Worm (Caenorhabditis elegans): Measurements from ENCODE around the gene osm-5.

The osm-5 gene

DNA sequence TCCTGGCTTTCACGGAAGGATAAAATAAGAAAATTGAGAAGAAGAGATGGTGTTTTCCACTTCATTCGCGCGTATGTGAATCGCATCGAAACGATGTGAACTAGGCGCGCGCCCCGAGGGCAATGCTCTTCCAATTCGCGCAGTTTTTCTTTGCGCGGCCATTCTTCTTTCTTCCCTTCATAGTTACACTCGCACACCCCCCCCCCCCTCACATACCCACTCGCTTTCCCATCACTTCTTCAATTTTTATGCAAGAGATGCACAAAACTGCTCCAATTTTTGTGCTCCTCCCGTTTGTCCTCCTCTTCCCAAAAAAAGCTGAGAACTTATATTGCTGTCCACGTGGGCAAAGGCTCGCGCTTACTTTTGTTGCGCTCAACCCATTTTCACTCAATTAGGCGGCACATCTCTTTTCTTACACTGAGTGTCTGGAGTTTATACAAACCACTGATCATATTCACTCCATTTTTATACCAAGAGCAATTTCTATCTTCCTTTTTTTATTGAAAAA, 30.5 kb upstream of the osm-5 start:
- TF ChIP-seq tbx-11 (GFP tag; IDR thresholded peaks at IDR 0.05) (no peak), ets-7 (tag; optimal IDR thresholded peaks at IDR 0.05) (no peak), B0310.2 (tag; optimal IDR thresholded peaks at IDR 0.05) (no peak), sea-1 (GFP tag; conservative IDR thresholded peaks at IDR 0.05) (no peak), ceh-13 (GFP tag; optimal IDR thresholded peaks at IDR 0.05) (no peak), F13C5.2 (tag; optimal IDR thresholded peaks at IDR 0.05) (no peak), flt-1 (GFP tag; IDR thresholded peaks at IDR 0.05) (no peak), tra-4 (tag; optimal IDR thresholded peaks at IDR 0.05) (no peak), ceh-36 (tag; optimal IDR thresholded peaks at IDR 0.05) (no peak), aly-1 (tag; optimal IDR thresholded peaks at IDR 0.05) (no peak), hmg-4 (GFP tag; optimal IDR thresholded peaks at IDR 0.05) (no peak), ama-1 (optimal IDR thresholded peaks at IDR 0.05) (no peak), tbx-37 (GFP tag; conservative IDR thresholded peaks at IDR 0.05) (no peak)

DNA sequence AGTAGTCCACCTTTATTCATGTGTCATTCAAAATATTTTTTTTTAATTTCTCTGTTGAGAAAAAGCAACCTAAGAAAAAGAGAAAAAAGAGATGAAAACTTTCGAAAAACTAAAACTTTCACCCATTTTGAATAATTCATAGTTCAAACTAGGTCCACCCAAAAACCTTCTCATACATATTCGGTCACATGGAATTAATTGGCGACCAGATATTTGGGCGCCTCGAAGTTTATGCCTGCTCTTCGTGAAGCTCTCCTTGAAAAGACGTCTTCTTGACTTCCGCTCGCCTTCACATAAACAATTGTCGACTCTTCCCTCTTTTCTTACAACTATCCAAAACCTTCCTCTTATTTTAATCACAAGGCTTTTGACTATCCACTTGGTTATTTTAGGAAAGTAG, 28.4 kb upstream of the osm-5 start:
- TF ChIP-seq F13C5.2 (tag; optimal IDR thresholded peaks at IDR 0.05): no peak
- TF ChIP-seq scrt-1 (GFP tag; IDR thresholded peaks at IDR 0.05): no peak
- no peak for TF ChIP-seq ets-7 (tag; optimal IDR thresholded peaks at IDR 0.05)
- no peak for TF ChIP-seq pes-1 (GFP tag; IDR thresholded peaks at IDR 0.05)

DNA sequence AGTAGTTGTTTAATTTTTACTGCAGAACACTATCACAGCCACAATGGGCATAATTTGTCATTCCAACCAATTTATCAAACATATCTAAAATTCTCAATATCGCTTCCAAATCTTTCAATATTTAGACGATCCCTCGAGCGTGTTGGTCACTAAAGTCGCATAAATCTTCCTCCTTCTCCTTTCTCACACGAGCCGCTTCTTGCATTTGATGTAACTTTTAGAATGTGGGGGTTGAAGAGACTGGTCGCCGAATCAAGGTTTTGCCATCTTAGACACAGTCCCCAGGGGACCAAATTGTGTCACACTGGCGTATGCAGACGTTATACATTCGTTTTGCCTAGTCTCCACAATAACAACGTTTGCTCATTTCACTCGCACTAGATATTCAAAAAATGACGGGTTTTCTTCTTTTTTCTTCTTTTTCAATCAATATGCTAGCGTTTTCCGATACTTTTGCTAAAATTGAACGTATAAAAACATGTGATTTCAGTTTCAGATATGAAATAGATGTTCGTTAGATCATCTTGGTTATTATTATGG, 26.5 kb upstream of the osm-5 start, which contains the start of gene gbb-1:
Gene gbb-1, plus strand, starts transcription at position 490 of the 540 bp plus-strand sequence.
- TF ChIP-seq tra-4 (tag; optimal IDR thresholded peaks at IDR 0.05) (no peak), hmbx-1 (tag; optimal IDR thresholded peaks at IDR 0.05) (no peak), ceh-36 (tag; optimal IDR thresholded peaks at IDR 0.05) (no peak), hnd-1 (tag; optimal IDR thresholded peaks at IDR 0.05) (no peak), aly-1 (tag; optimal IDR thresholded peaks at IDR 0.05) (no peak), scrt-1 (GFP tag; IDR thresholded peaks at IDR 0.05) (no peak), tbx-11 (GFP tag; IDR thresholded peaks at IDR 0.05) (no peak)

ce11 chrX:2960703-2961102, 23.4 kb upstream of the osm-5 start:
- TF ChIP-seq hmg-4 (GFP tag; optimal IDR thresholded peaks at IDR 0.05): no peak
- no peak for TF ChIP-seq aly-1 (tag; optimal IDR thresholded peaks at IDR 0.05)
- TF ChIP-seq hmbx-1 (tag; optimal IDR thresholded peaks at IDR 0.05): no peak
- TF ChIP-seq hnd-1 (tag; optimal IDR thresholded peaks at IDR 0.05): no peak
- TF ChIP-seq tbx-37 (GFP tag; conservative IDR thresholded peaks at IDR 0.05): no peak
- no peak for TF ChIP-seq ceh-36 (tag; optimal IDR thresholded peaks at IDR 0.05)
- TF ChIP-seq ets-7 (tag; optimal IDR thresholded peaks at IDR 0.05): no peak
- TF ChIP-seq flt-1 (GFP tag; IDR thresholded peaks at IDR 0.05): no peak
- no peak for TF ChIP-seq scrt-1 (GFP tag; IDR thresholded peaks at IDR 0.05)
- no peak for TF ChIP-seq F13C5.2 (tag; optimal IDR thresholded peaks at IDR 0.05)
- TF ChIP-seq sea-1 (GFP tag; conservative IDR thresholded peaks at IDR 0.05): no peak
- TF ChIP-seq tbx-11 (GFP tag; IDR thresholded peaks at IDR 0.05): no peak
- TF ChIP-seq tra-4 (tag; optimal IDR thresholded peaks at IDR 0.05): no peak

DNA sequence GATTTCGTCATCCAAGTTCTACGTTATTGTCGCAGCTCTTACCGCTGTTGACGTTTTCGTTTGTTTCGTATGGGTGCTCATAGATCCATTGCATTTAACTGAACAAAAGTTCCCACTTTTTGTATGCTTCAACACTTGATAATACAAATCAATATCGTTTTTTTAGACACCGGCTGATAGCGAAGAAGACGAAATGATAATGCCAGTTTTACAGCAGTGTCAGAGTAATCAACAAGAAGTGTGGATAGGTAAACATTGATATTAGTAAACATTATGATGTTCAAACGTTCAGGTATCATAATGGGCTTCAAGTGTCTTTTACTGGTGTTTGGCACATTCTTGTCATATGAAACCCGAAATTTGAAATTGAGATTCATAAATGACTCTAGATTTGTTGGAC, 17.8 kb upstream of the osm-5 start:
- no peak for TF ChIP-seq hmbx-1 (tag; optimal IDR thresholded peaks at IDR 0.05)
- no peak for TF ChIP-seq tra-4 (tag; optimal IDR thresholded peaks at IDR 0.05)
- no peak for TF ChIP-seq flt-1 (GFP tag; IDR thresholded peaks at IDR 0.05)
- no peak for TF ChIP-seq F13C5.2 (tag; optimal IDR thresholded peaks at IDR 0.05)
- no peak for TF ChIP-seq sea-1 (GFP tag; conservative IDR thresholded peaks at IDR 0.05)
- no peak for TF ChIP-seq aly-1 (tag; optimal IDR thresholded peaks at IDR 0.05)
- TF ChIP-seq ceh-36 (tag; optimal IDR thresholded peaks at IDR 0.05): no peak
- TF ChIP-seq tbx-37 (GFP tag; conservative IDR thresholded peaks at IDR 0.05): no peak
- no peak for TF ChIP-seq hnd-1 (tag; optimal IDR thresholded peaks at IDR 0.05)
- no peak for TF ChIP-seq hmg-4 (GFP tag; optimal IDR thresholded peaks at IDR 0.05)
- no peak for TF ChIP-seq tbx-11 (GFP tag; IDR thresholded peaks at IDR 0.05)
- TF ChIP-seq pes-1 (GFP tag; IDR thresholded peaks at IDR 0.05): no peak

- no peak for TF ChIP-seq F13C5.2 (tag; optimal IDR thresholded peaks at IDR 0.05)
- TF ChIP-seq pes-1 (GFP tag; IDR thresholded peaks at IDR 0.05): no peak
- TF ChIP-seq hmg-4 (GFP tag; optimal IDR thresholded peaks at IDR 0.05): no peak
- TF ChIP-seq tra-4 (tag; optimal IDR thresholded peaks at IDR 0.05): no peak
- TF ChIP-seq ceh-13 (GFP tag; optimal IDR thresholded peaks at IDR 0.05): no peak
- TF ChIP-seq flt-1 (GFP tag; IDR thresholded peaks at IDR 0.05): no peak
- no peak for TF ChIP-seq hmbx-1 (tag; optimal IDR thresholded peaks at IDR 0.05)
- TF ChIP-seq ceh-36 (tag; optimal IDR thresholded peaks at IDR 0.05): no peak
- TF ChIP-seq B0310.2 (tag; optimal IDR thresholded peaks at IDR 0.05): no peak
- no peak for TF ChIP-seq tbx-37 (GFP tag; conservative IDR thresholded peaks at IDR 0.05)
- TF ChIP-seq aly-1 (tag; optimal IDR thresholded peaks at IDR 0.05): no peak
Observed at ce11 chrX:2969447-2969989, 14.5 kb upstream of the osm-5 start.

ce11 chrX:2970212-2970611, 13.9 kb upstream of the osm-5 start:
- TF ChIP-seq tra-4 (tag; optimal IDR thresholded peaks at IDR 0.05): no peak
- TF ChIP-seq F13C5.2 (tag; optimal IDR thresholded peaks at IDR 0.05): no peak
- no peak for TF ChIP-seq hmg-4 (GFP tag; optimal IDR thresholded peaks at IDR 0.05)
- no peak for TF ChIP-seq scrt-1 (GFP tag; IDR thresholded peaks at IDR 0.05)
- TF ChIP-seq ets-7 (tag; optimal IDR thresholded peaks at IDR 0.05): no peak
- TF ChIP-seq flt-1 (GFP tag; IDR thresholded peaks at IDR 0.05): no peak
- no peak for TF ChIP-seq B0310.2 (tag; optimal IDR thresholded peaks at IDR 0.05)
- TF ChIP-seq ceh-36 (tag; optimal IDR thresholded peaks at IDR 0.05): no peak
- TF ChIP-seq tbx-37 (GFP tag; conservative IDR thresholded peaks at IDR 0.05): no peak
- TF ChIP-seq sea-1 (GFP tag; conservative IDR thresholded peaks at IDR 0.05): no peak
- no peak for TF ChIP-seq ceh-13 (GFP tag; optimal IDR thresholded peaks at IDR 0.05)
- no peak for TF ChIP-seq pes-1 (GFP tag; IDR thresholded peaks at IDR 0.05)
- TF ChIP-seq hmbx-1 (tag; optimal IDR thresholded peaks at IDR 0.05): no peak
- TF ChIP-seq hnd-1 (tag; optimal IDR thresholded peaks at IDR 0.05): no peak
- TF ChIP-seq tbx-11 (GFP tag; IDR thresholded peaks at IDR 0.05): no peak
- TF ChIP-seq aly-1 (tag; optimal IDR thresholded peaks at IDR 0.05): no peak
- TF ChIP-seq ama-1 (optimal IDR thresholded peaks at IDR 0.05): no peak

All from whole organism, early embryonic.